Fruit fly (Drosophila melanogaster) whole organism, wandering third instar larva: ENCODE data around the gene CG2816.

Experiments
- Abd-B ChIP-seq: fragments of >200 bp; optimal IDR thresholded peaks from 2 replicates; lab custom pipeline; 2017; ENCODE audit warnings: missing biosample characterization, missing genetic modification characterization
- CG32264 ChIP-seq: fragments of 200-800 bp; sonication (Bioruptor generic); optimal IDR thresholded peaks from 2 replicates; lab custom pipeline; 2016; ENCODE audit warnings: missing biosample characterization, missing genetic modification characterization
- CG9705 ChIP-seq: fragments of 200-800 bp; sonication (Bioruptor generic); optimal IDR thresholded peaks from 2 replicates; lab custom pipeline; 2018; ENCODE audit warnings: missing biosample characterization, mild to moderate bottlenecking, missing genetic modification characterization
- CrebA ChIP-seq: fragments of 200-800 bp; sonication (Bioruptor generic); optimal IDR thresholded peaks from 2 replicates; lab custom pipeline; 2016; ENCODE audit warnings: missing biosample characterization, mild to moderate bottlenecking, missing genetic modification characterization, borderline replicate concordance
- Dfd ChIP-seq: fragments of >200 bp; optimal IDR thresholded peaks from 2 replicates; lab custom pipeline; 2017; ENCODE audit warnings: missing biosample characterization, missing genetic modification characterization
- Dif ChIP-seq: fragments of 200-275, 200-300 bp; sonication (Bioruptor generic); optimal IDR thresholded peaks from 2 replicates; lab custom pipeline; 2018; ENCODE audit warnings: missing biosample characterization, missing genetic modification characterization; ENCODE audit not compliant: partially characterized antibody
- HLH106 ChIP-seq: fragments of 200-800 bp; optimal IDR thresholded peaks from 3 replicates; lab custom pipeline; 2019; ENCODE audit warnings: missing biosample characterization, mild to moderate bottlenecking, missing genetic modification characterization, moderate library complexity
- Hnf4 ChIP-seq: fragments of 200-800 bp; sonication (Bioruptor generic); optimal IDR thresholded peaks from 2 replicates; lab custom pipeline; 2016; ENCODE audit warnings: missing biosample characterization, mild to moderate bottlenecking, missing genetic modification characterization
- Hr78 ChIP-seq: fragments of >200 bp; optimal IDR thresholded peaks from 2 replicates; lab custom pipeline; 2017; ENCODE audit warnings: missing biosample characterization, missing genetic modification characterization
- Hr83 ChIP-seq: fragments of 200-300 bp; sonication (Bioruptor generic); optimal IDR thresholded peaks from 2 replicates; lab custom pipeline; 2016; ENCODE audit warnings: missing biosample characterization, mild to moderate bottlenecking, missing genetic modification characterization, moderate library complexity; ENCODE audit not compliant: poor library complexity, severe bottlenecking
- Jra ChIP-seq: sonication (Bioruptor generic); optimal IDR thresholded peaks from 2 replicates; lab custom pipeline; 2016; ENCODE audit warnings: missing biosample characterization, missing genetic modification characterization
- Myc ChIP-seq: fragments of >200 bp; optimal IDR thresholded peaks from 2 replicates; lab custom pipeline; 2017
- N ChIP-seq: fragments of >200 bp; optimal IDR thresholded peaks from 2 replicates; lab custom pipeline; 2018; ENCODE audit warnings: missing biosample characterization, missing external identifiers, missing genetic modification characterization
- OdsH ChIP-seq: fragments of 200-800 bp; sonication (Bioruptor generic); optimal IDR thresholded peaks from 2 replicates; lab custom pipeline; 2016; ENCODE audit warnings: missing biosample characterization, mild to moderate bottlenecking, missing genetic modification characterization
- Rel ChIP-seq, 2 experiments: fragments of 200-800 bp; sonication (Bioruptor generic) in 1 of 2; optimal IDR thresholded peaks; 2 replicates in 1 of 2; 3 replicates in 1 of 2; lab custom pipeline; 2016 to 2019; ENCODE audit warnings: mild to moderate bottlenecking in 2 of 2, missing biosample characterization in 2 of 2, missing genetic modification characterization in 2 of 2, moderate library complexity in 1 of 2
- Vsx2 ChIP-seq: fragments of 200-300, 225-300 bp; sonication (Bioruptor generic); optimal IDR thresholded peaks from 2 replicates; lab custom pipeline; 2018; ENCODE audit warnings: missing biosample characterization, missing genetic modification characterization; ENCODE audit not compliant: partially characterized antibody
- br ChIP-seq: fragments of 200-800 bp; sonication (Bioruptor generic); optimal IDR thresholded peaks from 2 replicates; lab custom pipeline; 2016; ENCODE audit warnings: missing biosample characterization, missing genetic modification characterization
- brk ChIP-seq: fragments of 200-800 bp; sonication (Bioruptor generic); optimal IDR thresholded peaks from 2 replicates; lab custom pipeline; 2016; ENCODE audit warnings: missing biosample characterization, mild to moderate bottlenecking, missing genetic modification characterization
- dl ChIP-seq, 2 experiments: fragments of 175-275, 200-275 bp in 1 of 2; fragments of 200-275 bp in 1 of 2; sonication (Bioruptor generic); optimal IDR thresholded peaks; lab custom pipeline; 2018; ENCODE audit warnings: mild to moderate bottlenecking in 2 of 2, missing biosample characterization in 2 of 2, missing genetic modification characterization in 2 of 2, moderate library complexity in 2 of 2; ENCODE audit not compliant: partially characterized antibody in 2 of 2, insufficient read depth in 1 of 2
- dmrt93B ChIP-seq: fragments of 200-800 bp; sonication (Bioruptor generic); optimal IDR thresholded peaks from 2 replicates; lab custom pipeline; 2018; ENCODE audit warnings: missing biosample characterization, mild to moderate bottlenecking, missing genetic modification characterization
- dsf ChIP-seq: sonication (Bioruptor generic); optimal IDR thresholded peaks from 2 replicates; lab custom pipeline; 2016; ENCODE audit warnings: missing biosample characterization, missing genetic modification characterization, borderline replicate concordance
- ey ChIP-seq: fragments of 200-800 bp; sonication (Bioruptor generic); optimal IDR thresholded peaks from 2 replicates; lab custom pipeline; 2016; ENCODE audit warnings: missing biosample characterization, missing genetic modification characterization
- foxo ChIP-seq, 2 experiments: fragments of 200-800 bp; sonication (Bioruptor generic); optimal IDR thresholded peaks; 2 replicates in 1 of 2; 3 replicates in 1 of 2; lab custom pipeline; 2016 to 2017; ENCODE audit warnings: missing biosample characterization in 2 of 2, missing genetic modification characterization in 2 of 2
- fru ChIP-seq: fragments of 200-800 bp; sonication (Bioruptor generic); optimal IDR thresholded peaks from 3 replicates; lab custom pipeline; 2016; ENCODE audit warnings: missing biosample characterization, mild to moderate bottlenecking, missing genetic modification characterization
- h ChIP-seq: fragments of 200-800 bp; sonication (Bioruptor generic); optimal IDR thresholded peaks from 3 replicates; lab custom pipeline; 2016; ENCODE audit warnings: missing biosample characterization, mild to moderate bottlenecking, missing genetic modification characterization
- lola ChIP-seq: fragments of >200 bp; optimal IDR thresholded peaks from 2 replicates; lab custom pipeline; 2017; ENCODE audit warnings: missing biosample characterization, missing genetic modification characterization
- pan ChIP-seq: fragments of >200 bp; optimal IDR thresholded peaks from 2 replicates; lab custom pipeline; 2017
- psq ChIP-seq: fragments of 200-800 bp; sonication (Bioruptor generic); optimal IDR thresholded peaks from 3 replicates; lab custom pipeline; 2017; ENCODE audit warnings: missing biosample characterization, mild to moderate bottlenecking, missing genetic modification characterization, moderate library complexity
- rgr ChIP-seq: fragments of 200-800 bp; sonication (Bioruptor generic); optimal IDR thresholded peaks from 3 replicates; lab custom pipeline; 2016; ENCODE audit warnings: missing biosample characterization, mild to moderate bottlenecking, missing genetic modification characterization
- sage ChIP-seq: fragments of 200-800 bp; sonication (Bioruptor generic); optimal IDR thresholded peaks from 2 replicates; lab custom pipeline; 2016; ENCODE audit warnings: missing biosample characterization, mild to moderate bottlenecking, missing genetic modification characterization
- tai ChIP-seq: sonication (Bioruptor generic); optimal IDR thresholded peaks from 2 replicates; lab custom pipeline; 2016; ENCODE audit warnings: missing biosample characterization, missing genetic modification characterization
- usp ChIP-seq: fragments of >200 bp; optimal IDR thresholded peaks from 2 replicates; lab custom pipeline; 2017; ENCODE audit warnings: missing biosample characterization, missing genetic modification characterization
- woc ChIP-seq: sonication (Bioruptor generic); optimal IDR thresholded peaks from 2 replicates; lab custom pipeline; 2016; ENCODE audit warnings: missing biosample characterization, mild to moderate bottlenecking, missing genetic modification characterization

Gene CG2816

dm6 chr2L:3657349-3658142 is 45.9 kb upstream of the CG2816 start:
- peak; percentile 33 for TF ChIP-seq fru
- peak; percentile 45 for TF ChIP-seq h (GFP tag; lab: Kevin White, UChicago)
- peak; percentile 34 for TF ChIP-seq rgr (GFP tag; lab: Kevin White, UChicago)
- TF ChIP-seq Rel (GFP tag; optimal IDR thresholded peaks at IDR 0.05; lab: Kevin White, UChicago) = no peak
- no peak for TF ChIP-seq Rel (tag; optimal IDR thresholded peaks at IDR 0.05; lab: Kevin White, UChicago)
- no peak for TF ChIP-seq CG32264 (GFP tag; lab: Kevin White, UChicago)
- TF ChIP-seq pan (lab: Kevin White, UChicago) = no peak
- TF ChIP-seq psq (GFP tag; lab: Kevin White, UChicago) = no peak
- TF ChIP-seq OdsH (GFP tag; lab: Kevin White, UChicago) = peak; percentile 7
- TF ChIP-seq ey (GFP tag; lab: Kevin White, UChicago) = peak; percentile 43
- TF ChIP-seq CrebA (GFP tag; lab: Kevin White, UChicago) = peak; percentile 60
- peak; percentile 19 for TF ChIP-seq brk
- no peak for TF ChIP-seq N (GFP tag; lab: Kevin White, UChicago)
- no peak for TF ChIP-seq dl (GFP tag; optimal IDR thresholded peaks at IDR 0.05; lab: Kevin White, UChicago; ENCODE audit: insufficient read depth in 1 of 2, partially characterized antibody in 2 of 2)
- TF ChIP-seq Hr78 = no peak
- TF ChIP-seq foxo (GFP tag; optimal IDR thresholded peaks at IDR 0.05; lab: Kevin White, UChicago) = peak in 1 of 2 experiments; percentile 63
- peak; percentile 26 for TF ChIP-seq dmrt93B (GFP tag; lab: Kevin White, UChicago)
- peak; percentile 50 for TF ChIP-seq HLH106
- TF ChIP-seq Hnf4 (GFP tag; lab: Kevin White, UChicago) = peak; percentile 26
- TF ChIP-seq tai = peak; percentile 46
- TF ChIP-seq Myc (lab: Kevin White, UChicago) = peak; percentile 90

dm6 chr2L:3662307-3662795 is 41.1 kb upstream of the CG2816 start, which contains the start of gene Drgx:
Drgx (plus strand) TSS chr2L:3662745.
- TF ChIP-seq Hnf4 (GFP tag; lab: Kevin White, UChicago) (no peak), lola (GFP tag; lab: Kevin White, UChicago) (no peak), woc (GFP tag; lab: Kevin White, UChicago) (no peak), Abd-B (GFP tag; lab: Kevin White, UChicago) (no peak), Rel (GFP tag; optimal IDR thresholded peaks at IDR 0.05; lab: Kevin White, UChicago) (no peak), Rel (tag; optimal IDR thresholded peaks at IDR 0.05; lab: Kevin White, UChicago) (no peak), Dif (GFP tag; lab: Kevin White, UChicago) (peak; percentile 42), Jra (GFP tag; lab: Kevin White, UChicago) (no peak), dl (GFP tag; optimal IDR thresholded peaks at IDR 0.05; lab: Kevin White, UChicago; ENCODE audit: insufficient read depth in 1 of 2, partially characterized antibody in 2 of 2) (peak in 1 of 2 experiments; percentile 29), br (GFP tag; lab: Kevin White, UChicago) (no peak), Hr83 (GFP tag; lab: Kevin White, UChicago) (no peak), Vsx2 (GFP tag; lab: Kevin White, UChicago) (peak; percentile 54), usp (no peak), dmrt93B (GFP tag; lab: Kevin White, UChicago) (no peak), OdsH (GFP tag; lab: Kevin White, UChicago) (no peak), tai (no peak), Dfd (GFP tag; lab: Kevin White, UChicago) (no peak), foxo (GFP tag; optimal IDR thresholded peaks at IDR 0.05; lab: Kevin White, UChicago) (no peak)

dm6 chr2L:3668451-3668850 is 35.0 kb upstream of the CG2816 start, which contains the start of gene Sfp24Ba:
Sfp24Ba (minus strand) TSS chr2L:3668551.
- TF ChIP-seq Abd-B (GFP tag; lab: Kevin White, UChicago) (no peak), OdsH (GFP tag; lab: Kevin White, UChicago) (no peak), pan (lab: Kevin White, UChicago) (no peak), dsf (no peak)
- TF ChIP-seq, all 38 proteins: peak for 0

- TF ChIP-seq tai = no peak
- TF ChIP-seq rgr (GFP tag; lab: Kevin White, UChicago) = no peak
- TF ChIP-seq Hnf4 (GFP tag; lab: Kevin White, UChicago) = no peak
- no peak for TF ChIP-seq Dif (GFP tag; lab: Kevin White, UChicago)
- TF ChIP-seq dsf = no peak
- no peak for TF ChIP-seq Dfd (GFP tag; lab: Kevin White, UChicago)
- TF ChIP-seq Jra (GFP tag; lab: Kevin White, UChicago) = no peak
- no peak for TF ChIP-seq CG9705 (GFP tag; lab: Kevin White, UChicago)
- no peak for TF ChIP-seq Myc (lab: Kevin White, UChicago)
- no peak for TF ChIP-seq sage (GFP tag; lab: Kevin White, UChicago)
Observed at dm6 chr2L:3669034-3669433, 34.4 kb upstream of the CG2816 start, which contains the start of gene Sfp24Bd. Sfp24Bd (minus strand) TSS chr2L:3669134.
